Worm (Caenorhabditis elegans) whole organism, mixed stage, embryonic: Measurements from ENCODE around the gene srh-193.

Experiments
- M03D4.4 ChIP-seq: sonication (generic microtip); optimal IDR thresholded peaks from 2 replicates; lab custom pipeline; 2017; ENCODE audit warnings: mild to moderate bottlenecking, missing genetic modification characterization, missing compliant biosample characterization
- bed-3 ChIP-seq: fragments of 200-800 bp; sonication (Bioruptor generic); optimal IDR thresholded peaks from 3 replicates; lab custom pipeline; 2018; ENCODE audit warnings: mild to moderate bottlenecking, missing genetic modification characterization, moderate library complexity, missing compliant biosample characterization
- blmp-1 ChIP-seq: fragments of 150-350 bp; optimal IDR thresholded peaks from 2 replicates; lab custom pipeline; 2014; ENCODE audit warnings: missing biosample characterization, missing genetic modification characterization
- ceh-43 ChIP-seq: fragments of 200-800 bp; sonication (Bioruptor generic); optimal IDR thresholded peaks from 2 replicates; lab custom pipeline; 2018; ENCODE audit warnings: mild to moderate bottlenecking, missing genetic modification characterization, moderate library complexity, missing compliant biosample characterization
- lin-13 ChIP-seq: fragments of 150-350 bp; optimal IDR thresholded peaks from 2 replicates; lab custom pipeline; 2014; ENCODE audit warnings: missing biosample characterization, missing genetic modification characterization
- lsy-2 ChIP-seq: fragments of 150-350 bp; optimal IDR thresholded peaks from 2 replicates; lab custom pipeline; 2014; ENCODE audit warnings: missing biosample characterization, missing genetic modification characterization
- nhr-28 ChIP-seq: fragments of 150-350 bp; optimal IDR thresholded peaks from 2 replicates; lab custom pipeline; 2014; ENCODE audit warnings: missing biosample characterization, missing genetic modification characterization
- nhr-76 ChIP-seq: sonication (generic microtip); optimal IDR thresholded peaks from 2 replicates; lab custom pipeline; 2017; ENCODE audit warnings: missing biosample characterization, missing genetic modification characterization
- pha-4 ChIP-seq: fragments of 150-350 bp; optimal IDR thresholded peaks from 2 replicates; lab custom pipeline; 2018; ENCODE audit warnings: missing biosample characterization, missing genetic modification reagents, missing genetic modification characterization

ce11 chrV:4339479-4339878, 49.5 kb upstream of the srh-193 start:
- no peak for TF ChIP-seq lin-13 (tag; lab: Kevin White, UChicago)
- TF ChIP-seq pha-4 (tag; lab: Kevin White, UChicago), result no peak
- no peak for TF ChIP-seq bed-3 (GFP tag; lab: Kevin White, UChicago)
- TF ChIP-seq nhr-28, result no peak
- TF ChIP-seq M03D4.4 (tag; lab: Kevin White, UChicago), result no peak
- TF ChIP-seq ceh-43 (GFP tag; lab: Kevin White, UChicago), result no peak
- no peak for TF ChIP-seq lsy-2 (tag; lab: Kevin White, UChicago)
- no peak for TF ChIP-seq blmp-1 (tag; lab: Kevin White, UChicago)
- no peak for TF ChIP-seq nhr-76 (tag; lab: Kevin White, UChicago)
